Worm (Caenorhabditis elegans) whole organism, L4 larva: ENCODE results near the gene T25B6.6.

Source experiments
- F49E8.2 ChIP-seq: sonication (generic microtip); optimal IDR thresholded peaks from 2 replicates; lab custom pipeline; 2016; ENCODE audit warnings: missing compliant biosample characterization, mild to moderate bottlenecking, missing genetic modification characterization, borderline replicate concordance
- aly-2 ChIP-seq: sonication (generic microtip); optimal IDR thresholded peaks from 2 replicates; lab custom pipeline; 2018; ENCODE audit warnings: missing biosample characterization, missing genetic modification characterization
- ceh-28 ChIP-seq: fragments of 150-350 bp; optimal IDR thresholded peaks from 2 replicates; lab custom pipeline; 2014; ENCODE audit warnings: missing biosample characterization, missing genetic modification reagents, missing genetic modification characterization
- ceh-62 ChIP-seq: sonication (generic microtip); optimal IDR thresholded peaks from 2 replicates; lab custom pipeline; 2017; ENCODE audit warnings: missing biosample characterization, missing genetic modification characterization
- dve-1 ChIP-seq: sonication (generic microtip); optimal IDR thresholded peaks from 2 replicates; lab custom pipeline; 2017; ENCODE audit warnings: antibody characterized with exemption, mild to moderate bottlenecking, missing genetic modification characterization, missing compliant biosample characterization; ENCODE audit not compliant: insufficient read depth
- hif-1 ChIP-seq, 2 experiments: sonication (generic microtip); optimal IDR thresholded peaks; 2 replicates each; lab custom pipeline; 2016 to 2017; ENCODE audit warnings: missing compliant biosample characterization in 2 of 2, missing genetic modification characterization in 2 of 2, missing genetic modification reagents in 2 of 2, missing genotype in 2 of 2, mild to moderate bottlenecking in 1 of 2
- lin-39 ChIP-seq: fragments of 150-350 bp; optimal IDR thresholded peaks from 2 replicates; lab custom pipeline; 2014; ENCODE audit warnings: missing biosample characterization, missing genetic modification reagents, missing genetic modification characterization
- mes-2 ChIP-seq: sonication (generic microtip); optimal IDR thresholded peaks from 2 replicates; lab custom pipeline; 2016; ENCODE audit warnings: missing genotype, mild to moderate bottlenecking, missing genetic modification characterization, missing compliant biosample characterization; ENCODE audit not compliant: poor library complexity, severe bottlenecking
- nhr-28 ChIP-seq: fragments of 150-350 bp; optimal IDR thresholded peaks from 2 replicates; lab custom pipeline; 2014; ENCODE audit warnings: missing biosample characterization, missing genetic modification characterization
- sdz-12 ChIP-seq: fragments of 200-800 bp; sonication (Bioruptor generic); optimal IDR thresholded peaks from 2 replicates; lab custom pipeline; 2018; ENCODE audit warnings: mild to moderate bottlenecking, missing genetic modification characterization, missing compliant biosample characterization
- snpc-4 ChIP-seq: fragments of 150-350 bp; optimal IDR thresholded peaks from 2 replicates; lab custom pipeline; 2014; ENCODE audit warnings: missing biosample characterization, missing genetic modification characterization
- spr-1 ChIP-seq: sonication (generic microtip); optimal IDR thresholded peaks from 2 replicates; lab custom pipeline; 2016; ENCODE audit warnings: mild to moderate bottlenecking, missing genetic modification characterization, missing compliant biosample characterization
- unc-62 ChIP-seq, 3 experiments: fragments of 150-350 bp in 1 of 3; sonication (generic microtip); optimal IDR thresholded peaks in 2 of 3; peaks in 1 of 3; 1 replicate in 1 of 3; 2 replicates in 2 of 3; lab custom pipeline; 2014 to 2017; ENCODE audit warnings: missing biosample characterization in 3 of 3, missing genetic modification characterization in 3 of 3, missing genetic modification reagents in 3 of 3, missing genotype in 1 of 3
- ztf-11 ChIP-seq: fragments of 150-350 bp; optimal IDR thresholded peaks from 2 replicates; lab custom pipeline; 2014; ENCODE audit warnings: missing biosample characterization, missing genetic modification characterization

- TF ChIP-seq spr-1 (no peak), dve-1 (no peak), unc-62 (GFP tag; optimal IDR thresholded peaks at IDR 0.05 in 1 of 2; lab: Kevin White, UChicago) (peak in 1 of 2 experiments; percentile 27), unc-62 (tag; optimal IDR thresholded peaks at IDR 0.05; lab: Kevin White, UChicago) (no peak), aly-2 (tag; lab: Kevin White, UChicago) (no peak), ztf-11 (tag; lab: Kevin White, UChicago) (no peak), nhr-28 (no peak), sdz-12 (no peak), ceh-62 (no peak), F49E8.2 (tag; lab: Kevin White, UChicago) (no peak), snpc-4 (tag; lab: Kevin White, UChicago) (no peak), lin-39 (tag; lab: Kevin White, UChicago) (no peak), mes-2 (no peak), hif-1 (tag; optimal IDR thresholded peaks at IDR 0.05; lab: Kevin White, UChicago) (no peak), ceh-28 (tag; lab: Kevin White, UChicago) (no peak)
Observed at ce11 chrX:9011471-9011870, 11.2 kb downstream of the T25B6.6 start.
